Worm (Caenorhabditis elegans): ENCODE data around the gene srt-48.

DNA sequence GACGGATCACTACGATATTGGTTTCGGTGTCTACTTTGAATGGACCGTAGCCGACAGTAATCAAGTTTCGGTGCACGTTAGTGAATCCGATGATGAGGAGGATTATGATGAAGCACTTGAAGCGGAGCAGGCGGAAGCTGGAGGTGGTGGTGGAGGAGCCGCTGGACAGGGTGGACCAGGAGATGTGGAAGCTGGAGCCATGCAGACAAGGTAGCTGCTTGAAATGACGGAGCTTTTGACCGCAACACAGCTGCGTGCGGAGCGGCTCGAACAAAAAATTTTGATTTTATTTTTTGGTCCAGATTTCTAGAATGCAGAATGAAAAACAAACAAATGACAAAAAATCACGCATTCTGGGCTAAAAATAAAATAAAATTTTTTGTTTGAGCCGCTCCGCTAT, 44.3 kb downstream of the srt-48 start:
- TF ChIP-seq pqm-1 (tag; optimal IDR thresholded peaks at IDR 0.05) = no peak
- TF ChIP-seq unc-42 (tag; optimal IDR thresholded peaks at IDR 0.05) = no peak
- no peak for TF ChIP-seq ceh-34 (tag; optimal IDR thresholded peaks at IDR 0.05)
- TF ChIP-seq ceh-2 (tag; optimal IDR thresholded peaks at IDR 0.05) = no peak
- TF ChIP-seq pha-4 (tag; optimal IDR thresholded peaks at IDR 0.05) = no peak
- no peak for TF ChIP-seq fkh-10 (GFP tag; optimal IDR thresholded peaks at IDR 0.05)
- TF ChIP-seq ceh-30 (tag; optimal IDR thresholded peaks at IDR 0.05) = no peak
- no peak for TF ChIP-seq hlh-30 (tag; optimal IDR thresholded peaks at IDR 0.05; ENCODE audit: insufficient read depth)
